Fruit fly (Drosophila melanogaster): ENCODE data around the gene CG31248.
A peak's percentile ranks its signal among the peaks of the same experiment; 100 is the strongest.

Gene CG31248

dm6 chr3R:7122172-7123072 lies 6.7 kb upstream of the CG31248 start (continued):
- TF ChIP-seq ato (GFP tag; IDR thresholded peaks at IDR 0.05; ENCODE audit: partially characterized antibody) = no peak
- no peak for TF ChIP-seq zen2 (GFP tag; IDR thresholded peaks at IDR 0.05; ENCODE audit: partially characterized antibody)
- no peak for TF ChIP-seq CG11093 (GFP tag; IDR thresholded peaks at IDR 0.05)
- TF ChIP-seq CG17829 (tag; optimal IDR thresholded peaks at IDR 0.05) = no peak
- no peak for TF ChIP-seq eve (GFP tag; optimal IDR thresholded peaks at IDR 0.05)
- no peak for TF ChIP-seq CG1529 (GFP tag; optimal IDR thresholded peaks at IDR 0.05)
- no peak for TF ChIP-seq Fer2 (tag; optimal IDR thresholded peaks at IDR 0.05)
- no peak for TF ChIP-seq CG10147 (GFP tag; optimal IDR thresholded peaks at IDR 0.05)
- no peak for TF ChIP-seq dati (GFP tag; IDR thresholded peaks at IDR 0.05)
- TF ChIP-seq CG32532 (GFP tag; IDR thresholded peaks at IDR 0.05) = no peak
- no peak for TF ChIP-seq BtbVII (GFP tag; optimal IDR thresholded peaks at IDR 0.05)
- no peak for TF ChIP-seq salm (tag; optimal IDR thresholded peaks at IDR 0.05)
- TF ChIP-seq dpn (GFP tag; optimal IDR thresholded peaks at IDR 0.05) = no peak
- no peak for TF ChIP-seq tna (GFP tag; IDR thresholded peaks at IDR 0.05; ENCODE audit: partially characterized antibody)
- TF ChIP-seq zen (tag; optimal IDR thresholded peaks at IDR 0.05) = no peak
- no peak for TF ChIP-seq Spps (tag; optimal IDR thresholded peaks at IDR 0.05)
- TF ChIP-seq Elba2 (GFP tag; optimal IDR thresholded peaks at IDR 0.05) = peak; percentile 69
- TF ChIP-seq CG5953 (GFP tag; IDR thresholded peaks at IDR 0.05) = no peak
- TF ChIP-seq tgo (GFP tag; IDR thresholded peaks at IDR 0.05) = no peak; the same call in 2 of the 3 replicates
- TF ChIP-seq dmrt99B (tag; optimal IDR thresholded peaks at IDR 0.05) = peak; percentile 2
- no peak for TF ChIP-seq so (GFP tag; IDR thresholded peaks at IDR 0.05)
- TF ChIP-seq sd (tag; optimal IDR thresholded peaks at IDR 0.05) = peak; percentile 91
- TF ChIP-seq CG18599 (GFP tag; optimal IDR thresholded peaks at IDR 0.05) = peak; percentile 19
- TF ChIP-seq trem (tag; optimal IDR thresholded peaks at IDR 0.05) = no peak
- no peak for TF ChIP-seq Nf-YA (GFP tag; IDR thresholded peaks at IDR 0.05)
- no peak for TF ChIP-seq CG12659 (GFP tag; optimal IDR thresholded peaks at IDR 0.05)
- no peak for TF ChIP-seq Atf6 (GFP tag; IDR thresholded peaks at IDR 0.05)
- no peak for TF ChIP-seq CG9437 (GFP tag; optimal IDR thresholded peaks at IDR 0.05)
- no peak for TF ChIP-seq CG12744 (GFP tag; optimal IDR thresholded peaks at IDR 0.05)
- no peak for TF ChIP-seq CG34376 (GFP tag; optimal IDR thresholded peaks at IDR 0.05)
- TF ChIP-seq CG15601 (tag; optimal IDR thresholded peaks at IDR 0.05) = no peak
- no peak for TF ChIP-seq TFAM (GFP tag; optimal IDR thresholded peaks at IDR 0.05)
- no peak for TF ChIP-seq CG12236 (GFP tag; optimal IDR thresholded peaks at IDR 0.05)
- no peak for TF ChIP-seq HLH4C (GFP tag; IDR thresholded peaks at IDR 0.05; ENCODE audit: partially characterized antibody)
- no peak for TF ChIP-seq CG6689 (GFP tag; IDR thresholded peaks at IDR 0.05)
- TF ChIP-seq bab2 (GFP tag; optimal IDR thresholded peaks at IDR 0.05) = no peak
- TF ChIP-seq CG8478 (optimal IDR thresholded peaks at IDR 0.05) = no peak
- TF ChIP-seq CG6683 (GFP tag; optimal IDR thresholded peaks at IDR 0.05) = no peak
- TF ChIP-seq B-H1 (GFP tag; IDR thresholded peaks at IDR 0.05) = no peak
- TF ChIP-seq Awh (GFP tag; IDR thresholded peaks at IDR 0.05) = peak; percentile 22; the same call in 1 of the 2 replicates
- no peak for TF ChIP-seq chif (GFP tag; optimal IDR thresholded peaks at IDR 0.05)
- TF ChIP-seq slou (GFP tag; optimal IDR thresholded peaks at IDR 0.05) = no peak
- no peak for TF ChIP-seq Lim3 (GFP tag; IDR thresholded peaks at IDR 0.05)
- TF ChIP-seq sob (GFP tag; IDR thresholded peaks at IDR 0.05) = no peak
- 0 out of 2 replicates have a peak, but pooled peaks have one; percentile 29 for TF ChIP-seq sens-2 (GFP tag; IDR thresholded peaks at IDR 0.05)
- no peak for TF ChIP-seq Taf1 (GFP tag; IDR thresholded peaks at IDR 0.05)
- no peak for TF ChIP-seq cad (GFP tag; optimal IDR thresholded peaks at IDR 0.05)
- TF ChIP-seq caup (GFP tag; optimal IDR thresholded peaks at IDR 0.05; ENCODE audit: severe bottlenecking) = no peak
- TF ChIP-seq CG17802 (tag; optimal IDR thresholded peaks at IDR 0.05) = peak; percentile 18
- no peak for TF ChIP-seq gce (GFP tag; IDR thresholded peaks at IDR 0.05)

All from whole organism, embryonic.